Fruit fly (Drosophila melanogaster) whole organism, wandering third instar larva: ENCODE measurements around the gene nes.

Experiments
- CG9705 ChIP-seq: fragments of 200-800 bp; sonication (Bioruptor generic); optimal IDR thresholded peaks from 2 replicates; lab custom pipeline; 2018; ENCODE audit warnings: missing biosample characterization, mild to moderate bottlenecking, missing genetic modification characterization
- GATAd ChIP-seq: sonication (Bioruptor generic); optimal IDR thresholded peaks from 2 replicates; lab custom pipeline; 2016; ENCODE audit warnings: missing biosample characterization, missing genetic modification characterization
- Myc ChIP-seq: fragments of >200 bp; optimal IDR thresholded peaks from 2 replicates; lab custom pipeline; 2017
- br ChIP-seq: fragments of 200-800 bp; sonication (Bioruptor generic); optimal IDR thresholded peaks from 2 replicates; lab custom pipeline; 2016; ENCODE audit warnings: missing biosample characterization, missing genetic modification characterization
- brk ChIP-seq: fragments of 200-800 bp; sonication (Bioruptor generic); optimal IDR thresholded peaks from 2 replicates; lab custom pipeline; 2016; ENCODE audit warnings: missing biosample characterization, mild to moderate bottlenecking, missing genetic modification characterization
- foxo ChIP-seq, 2 experiments: fragments of 200-800 bp; sonication (Bioruptor generic); optimal IDR thresholded peaks; 2 replicates in 1 of 2; 3 replicates in 1 of 2; lab custom pipeline; 2016 to 2017; ENCODE audit warnings: missing biosample characterization in 2 of 2, missing genetic modification characterization in 2 of 2
- fru ChIP-seq: fragments of 200-800 bp; sonication (Bioruptor generic); optimal IDR thresholded peaks from 3 replicates; lab custom pipeline; 2016; ENCODE audit warnings: missing biosample characterization, mild to moderate bottlenecking, missing genetic modification characterization
- lola ChIP-seq: fragments of >200 bp; optimal IDR thresholded peaks from 2 replicates; lab custom pipeline; 2017; ENCODE audit warnings: missing biosample characterization, missing genetic modification characterization
- pan ChIP-seq: fragments of >200 bp; optimal IDR thresholded peaks from 2 replicates; lab custom pipeline; 2017
- usp ChIP-seq: fragments of >200 bp; optimal IDR thresholded peaks from 2 replicates; lab custom pipeline; 2017; ENCODE audit warnings: missing biosample characterization, missing genetic modification characterization

DNA sequence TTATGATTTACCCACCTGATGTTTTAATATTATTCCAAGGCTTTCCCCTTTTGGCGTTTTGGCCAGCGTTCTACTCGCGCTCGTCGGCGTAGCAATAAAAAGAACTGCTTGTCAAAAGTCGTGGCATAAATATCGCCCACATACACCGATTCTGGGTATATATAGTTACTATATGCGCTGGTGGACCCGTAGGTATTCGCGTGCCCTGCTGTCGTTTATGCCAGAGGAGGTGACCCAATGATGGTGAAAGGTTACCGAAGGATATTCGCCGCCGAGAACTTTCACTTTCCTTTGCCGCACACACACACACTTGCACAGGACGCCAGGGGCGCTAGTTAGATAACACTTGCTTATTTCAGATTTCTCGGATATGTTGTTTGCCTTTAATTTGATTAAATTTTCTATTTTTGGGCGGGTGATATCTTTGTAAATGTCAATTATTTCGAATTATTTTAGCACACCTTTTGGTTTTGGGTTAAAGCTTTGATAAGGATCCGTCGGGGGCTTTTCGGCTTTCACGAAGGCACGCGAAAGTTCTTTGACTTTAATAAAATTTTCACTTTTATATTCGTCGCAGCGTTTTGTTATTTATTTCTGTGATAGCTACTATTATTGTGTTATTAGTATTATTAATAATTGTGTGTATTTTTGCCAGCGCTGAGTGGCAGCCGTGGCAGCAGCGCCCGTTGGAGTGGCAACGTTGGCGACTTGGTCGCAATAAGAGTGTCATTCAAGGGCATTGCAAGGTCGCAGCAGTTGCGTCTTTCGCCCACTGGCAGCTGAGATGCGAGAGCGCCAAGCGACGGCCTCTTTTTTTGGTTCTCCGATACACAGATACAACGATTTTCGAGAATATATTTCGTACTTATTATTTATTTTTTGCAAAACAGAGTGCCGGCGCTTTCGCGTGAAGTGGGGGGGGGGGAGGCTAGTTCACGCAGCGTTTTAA lies 31.3 kb upstream of the nes start:
- TF ChIP-seq fru (GFP tag; lab: Kevin White, UChicago) (no peak), pan (lab: Kevin White, UChicago) (no peak), brk (no peak), Myc (lab: Kevin White, UChicago) (no peak), usp (no peak), CG9705 (GFP tag; lab: Kevin White, UChicago) (no peak), GATAd (GFP tag; lab: Kevin White, UChicago) (no peak), foxo (GFP tag; optimal IDR thresholded peaks at IDR 0.05; lab: Kevin White, UChicago) (no peak), br (GFP tag; lab: Kevin White, UChicago) (no peak), lola (GFP tag; lab: Kevin White, UChicago) (no peak)
